Worm (Caenorhabditis elegans) whole organism, midembryonic: ENCODE data around the gene ech-2.
"Not testable (repeated sequence)": the region's sequence is repeated elsewhere in the genome, so short reads cannot be mapped to it uniquely, and the experiment has no call there.

Experiments
- T22C8.4 ChIP-seq: fragments of 200-800 bp; sonication (Bioruptor generic); IDR thresholded peaks from 2 replicates; pipeline ENCODE4 v1.3.6; 2022; ENCODE audit warnings: missing genetic modification characterization, missing compliant biosample characterization
- cog-1 ChIP-seq: sonication (generic microtip); optimal IDR thresholded peaks from 2 replicates; lab custom pipeline; 2016; ENCODE audit warnings: missing genetic modification characterization, missing compliant biosample characterization
- flt-1 ChIP-seq: fragments of 200-800 bp; sonication (Bioruptor generic); IDR thresholded peaks from 2 replicates; pipeline ENCODE4 v1.3.6; 2022; ENCODE audit warnings: missing genetic modification characterization, missing compliant biosample characterization
- klf-2 ChIP-seq: fragments of 200-800 bp; sonication (Bioruptor generic); conservative IDR thresholded peaks from 2 replicates; pipeline ENCODE4 v1.3.6; 2022; ENCODE audit warnings: missing genetic modification reagents, missing genetic modification characterization, missing compliant biosample characterization
- med-1 ChIP-seq: sonication (generic microtip); optimal IDR thresholded peaks from 2 replicates; lab custom pipeline; 2017; ENCODE audit warnings: missing genetic modification characterization, mild to moderate bottlenecking, missing compliant biosample characterization, antibody characterized with exemption, missing genetic modification reagents; ENCODE audit not compliant: insufficient read depth
- ref-1 ChIP-seq: fragments of 200-800 bp; sonication (Bioruptor generic); conservative IDR thresholded peaks from 2 replicates; pipeline ENCODE4 v1.3.6; 2022; ENCODE audit warnings: missing genetic modification reagents, missing genetic modification characterization, missing compliant biosample characterization
- tab-1 ChIP-seq: fragments of 200-800 bp; sonication (Bioruptor generic); IDR thresholded peaks from 2 replicates; pipeline ENCODE4 v1.3.6; 2022; ENCODE audit warnings: missing genetic modification characterization, missing compliant biosample characterization
- ztf-23 ChIP-seq: fragments of 200-800 bp; sonication (Bioruptor generic); IDR thresholded peaks from 2 replicates; pipeline ENCODE4 v1.3.6; 2022; ENCODE audit warnings: missing genetic modification reagents, missing genetic modification characterization, missing compliant biosample characterization
- ztf-29 ChIP-seq: fragments of 200-800 bp; sonication (Bioruptor generic); IDR thresholded peaks from 2 replicates; pipeline ENCODE4 v1.3.6; 2022; ENCODE audit warnings: missing genetic modification reagents, missing genetic modification characterization, missing compliant biosample characterization

The ech-2 gene

DNA sequence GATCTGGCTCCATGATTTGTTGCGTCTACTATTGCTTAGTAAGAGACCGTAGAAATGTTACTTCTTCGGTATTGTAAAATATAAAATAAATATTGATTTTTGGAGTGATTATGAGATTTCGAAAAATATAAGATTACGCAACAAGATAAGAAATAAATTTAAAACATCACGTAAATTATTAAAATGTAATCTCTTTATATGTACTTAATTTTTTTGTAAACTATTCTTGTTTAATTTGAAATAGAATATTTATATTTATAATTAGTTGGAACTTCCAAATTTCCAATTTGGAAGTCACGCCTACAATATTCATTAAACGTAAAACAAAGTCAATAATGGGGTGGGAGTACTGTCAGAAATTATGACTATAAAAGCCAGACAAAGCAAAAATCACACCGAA is 22.7 kb downstream of the ech-2 start, which contains the start of gene M117.4:
M117.4 (minus strand) TSS at position 101 of the 400 bp plus-strand sequence.
- TF ChIP-seq klf-2 (no peak), flt-1 (GFP tag; lab: Robert Waterston, UW) (no peak), tab-1 (GFP tag; lab: Robert Waterston, UW) (no peak), ztf-29 (GFP tag; lab: Robert Waterston, UW) (no peak), cog-1 (tag; lab: Kevin White, UChicago) (no peak)

DNA sequence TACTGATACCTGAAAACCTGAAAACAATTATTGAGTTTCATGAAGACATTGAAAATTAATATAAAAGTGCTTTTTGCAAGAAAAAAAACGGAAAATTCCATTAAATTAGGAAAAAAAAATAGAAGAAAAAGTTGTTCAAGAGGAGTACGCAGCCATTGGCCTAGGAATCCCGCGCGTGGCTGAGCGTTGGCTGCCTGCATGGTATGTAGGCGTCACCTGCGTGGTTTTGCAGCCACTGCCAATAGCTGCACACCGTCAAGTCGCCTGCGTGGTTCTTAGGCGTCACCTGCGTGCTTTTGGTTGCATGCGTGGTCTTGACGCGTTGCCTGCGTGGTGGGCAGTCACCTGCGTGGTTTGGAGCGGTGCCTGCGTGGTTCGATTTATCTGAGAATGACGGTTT is 28.1 kb downstream of the ech-2 start, which contains the start of gene M117.6:
M117.6 (minus strand) TSS at position 101 of the 400 bp plus-strand sequence.
- TF ChIP-seq ztf-29 (GFP tag; lab: Robert Waterston, UW); med-1 (GFP tag; lab: Kevin White, UChicago); cog-1 (tag; lab: Kevin White, UChicago): not testable (repeated sequence)

DNA sequence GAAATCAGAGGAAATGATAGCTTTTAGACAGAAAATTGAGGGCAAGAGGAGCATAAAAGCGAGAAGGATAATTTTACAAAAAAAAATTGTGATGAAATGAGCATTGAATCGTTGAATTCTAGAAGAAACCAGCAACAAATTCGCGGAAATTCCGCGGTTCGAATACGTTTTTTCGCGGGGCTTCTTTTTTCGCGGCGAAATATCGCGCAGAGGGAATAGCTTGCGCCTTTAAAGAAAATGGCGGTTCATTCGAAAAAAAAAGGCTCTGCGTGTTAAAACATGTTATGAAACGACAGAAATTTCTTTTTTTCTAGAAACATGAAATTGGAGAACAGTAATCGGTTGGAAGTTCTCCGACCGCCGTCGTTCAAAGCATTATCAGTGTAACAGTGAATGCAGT is 33.7 kb downstream of the ech-2 start:
- no peak for TF ChIP-seq ztf-29 (GFP tag; lab: Robert Waterston, UW)
- TF ChIP-seq cog-1 (tag; lab: Kevin White, UChicago) = no peak
- no peak for TF ChIP-seq T22C8.4 (GFP tag; lab: Robert Waterston, UW)
- no peak for TF ChIP-seq tab-1 (GFP tag; lab: Robert Waterston, UW)
- TF ChIP-seq med-1 (GFP tag; lab: Kevin White, UChicago) = no peak
- TF ChIP-seq klf-2 = no peak
- TF ChIP-seq flt-1 (GFP tag; lab: Robert Waterston, UW) = no peak
- TF ChIP-seq ztf-23 (GFP tag; lab: Robert Waterston, UW) = no peak
- TF ChIP-seq ref-1 = no peak

DNA sequence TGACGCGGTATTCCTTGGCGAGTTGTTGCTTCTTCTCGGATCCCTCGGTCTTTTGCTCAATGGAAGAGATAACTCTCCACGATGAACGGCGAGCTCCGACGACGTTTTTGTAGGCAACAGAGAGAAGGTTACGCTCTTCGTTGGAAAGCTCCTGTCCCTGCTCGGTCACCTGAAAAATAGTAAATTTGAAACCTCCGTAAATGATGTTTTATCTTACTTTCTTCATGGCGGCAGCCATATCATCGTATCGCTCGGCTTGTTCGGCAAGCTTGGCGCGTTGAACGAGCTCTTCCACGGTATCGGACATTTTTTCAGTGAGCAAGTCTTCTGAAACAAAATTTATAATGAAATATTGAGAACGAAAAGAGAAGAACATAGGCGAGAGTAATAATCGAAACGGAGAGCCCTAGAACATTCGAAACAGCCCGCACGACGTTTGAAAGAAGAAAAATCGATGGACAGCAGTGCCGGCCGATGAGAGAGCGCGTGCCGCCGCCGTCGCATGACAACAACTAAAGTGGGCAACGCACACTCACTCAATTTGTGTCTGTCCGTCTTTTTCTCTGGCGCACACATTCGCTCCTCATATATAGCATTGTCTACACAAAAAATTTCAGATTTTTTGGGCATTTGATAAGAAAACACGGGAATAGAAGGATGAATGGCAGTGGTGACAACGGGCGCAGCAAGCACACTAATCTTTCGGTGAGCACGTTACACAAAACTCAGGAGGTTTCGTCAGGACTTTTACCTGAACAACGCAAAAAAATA is 34.4 kb downstream of the ech-2 start, which contains the start of the genes par-5 and M117.3:
par-5 (minus strand) TSS at position 334 of the 771 bp plus-strand sequence.
M117.3 (plus strand) TSS at position 616 of the 771 bp plus-strand sequence.
- 0 out of 2 replicates have a peak, but pooled peaks have one; percentile 11 for TF ChIP-seq flt-1 (GFP tag; lab: Robert Waterston, UW)
- TF ChIP-seq klf-2 = no peak
- TF ChIP-seq cog-1 (tag; lab: Kevin White, UChicago) = peak; percentile 56
- no peak for TF ChIP-seq ztf-29 (GFP tag; lab: Robert Waterston, UW)
- TF ChIP-seq tab-1 (GFP tag; lab: Robert Waterston, UW) = no peak
- TF ChIP-seq ztf-23 (GFP tag; lab: Robert Waterston, UW) = no peak
- TF ChIP-seq med-1 (GFP tag; lab: Kevin White, UChicago) = no peak
- peak; percentile 73 for TF ChIP-seq T22C8.4 (GFP tag; lab: Robert Waterston, UW)
- TF ChIP-seq ref-1 = no peak

DNA sequence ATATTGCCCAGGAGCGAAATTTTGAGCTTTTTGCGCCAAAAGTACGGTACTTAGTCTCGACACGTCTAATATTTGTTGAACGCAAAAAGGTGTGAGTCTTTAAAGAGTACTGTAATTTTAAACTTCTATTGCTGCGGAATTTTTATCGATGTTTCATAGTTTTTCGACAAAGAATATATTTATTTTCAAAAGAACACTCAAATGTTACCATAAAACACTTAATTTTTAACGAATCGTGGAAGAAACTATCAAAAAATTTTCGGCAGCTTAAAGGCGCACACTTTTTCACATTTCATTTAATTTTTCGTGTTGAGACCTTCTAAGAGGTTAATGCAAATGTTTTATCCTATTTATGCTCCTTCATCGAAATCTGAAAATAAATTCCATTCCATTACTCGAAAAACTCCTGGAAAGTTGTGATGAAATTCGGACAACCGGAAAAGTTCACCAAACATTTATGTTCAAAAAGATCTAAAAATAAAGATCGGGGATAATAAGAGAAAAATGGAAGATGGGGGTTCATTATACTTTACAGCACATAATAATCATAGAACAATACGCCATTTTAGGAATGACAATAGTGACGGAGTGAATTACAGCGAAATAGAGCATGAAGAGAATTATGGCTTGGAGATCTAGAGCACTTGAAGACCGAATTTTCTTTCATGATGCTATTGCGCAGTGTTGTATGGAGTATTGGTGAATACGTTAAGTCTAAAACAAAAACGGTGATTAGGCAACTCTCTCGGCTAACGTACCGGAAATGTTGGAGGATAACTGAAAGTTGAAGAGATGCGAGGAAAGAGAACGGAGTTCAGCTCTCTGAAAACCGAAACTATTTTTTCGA is 35.9 kb downstream of the ech-2 start:
- TF ChIP-seq T22C8.4 (GFP tag; lab: Robert Waterston, UW) (no peak), med-1 (GFP tag; lab: Kevin White, UChicago) (no peak), ref-1 (no peak), klf-2 (no peak), ztf-23 (GFP tag; lab: Robert Waterston, UW) (no peak), flt-1 (GFP tag; lab: Robert Waterston, UW) (no peak), ztf-29 (GFP tag; lab: Robert Waterston, UW) (no peak), tab-1 (GFP tag; lab: Robert Waterston, UW) (no peak), cog-1 (tag; lab: Kevin White, UChicago) (no peak)

DNA sequence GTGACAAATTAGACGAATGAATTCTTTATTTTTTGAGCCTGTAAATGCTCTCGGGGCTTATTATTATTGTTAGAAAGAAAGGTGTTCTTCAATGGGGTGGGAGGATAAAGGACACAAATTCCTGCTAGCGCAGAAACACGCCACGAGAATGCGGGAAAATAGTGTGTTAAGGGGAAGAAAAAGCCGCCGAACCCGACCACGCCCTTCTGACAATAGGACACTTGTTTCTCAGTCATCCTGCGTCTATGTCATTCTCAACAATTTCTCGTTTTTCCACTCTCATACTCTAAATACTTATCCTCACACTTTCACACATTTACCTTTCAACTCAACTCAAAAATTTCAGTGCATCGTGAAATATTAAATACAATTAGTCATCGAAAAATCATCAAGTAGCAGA is 42.2 kb downstream of the ech-2 start, which contains the start of gene M117.1:
M117.1 (plus strand) TSS at position 347 of the 400 bp plus-strand sequence.
- TF ChIP-seq tab-1 (GFP tag; lab: Robert Waterston, UW) (no peak), ztf-23 (GFP tag; lab: Robert Waterston, UW) (no peak), T22C8.4 (GFP tag; lab: Robert Waterston, UW) (no peak), cog-1 (tag; lab: Kevin White, UChicago) (no peak), klf-2 (no peak), ref-1 (no peak), med-1 (GFP tag; lab: Kevin White, UChicago) (no peak), flt-1 (GFP tag; lab: Robert Waterston, UW) (no peak), ztf-29 (GFP tag; lab: Robert Waterston, UW) (no peak)

DNA sequence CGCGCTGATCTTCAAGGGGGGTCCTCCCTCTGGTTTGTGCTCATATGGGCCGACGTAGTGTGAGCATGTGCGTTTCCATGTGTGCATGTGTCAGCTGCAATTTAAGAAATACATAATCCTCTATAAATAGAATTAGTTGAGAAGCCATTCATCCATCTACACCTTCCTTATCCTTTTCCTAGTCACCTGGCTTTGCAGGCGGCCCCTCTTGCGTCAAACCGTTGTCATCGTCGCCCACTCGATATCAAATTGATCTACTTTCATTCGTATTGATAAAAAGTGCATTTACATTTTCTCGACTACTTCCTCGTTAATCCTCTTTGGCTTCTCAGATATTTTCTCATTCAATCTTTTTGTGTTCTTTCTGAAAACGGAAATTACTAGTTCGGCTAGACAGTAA is 44.1 kb downstream of the ech-2 start:
- TF ChIP-seq ztf-23 (GFP tag; lab: Robert Waterston, UW) (no peak), ztf-29 (GFP tag; lab: Robert Waterston, UW) (no peak), ref-1 (no peak), cog-1 (tag; lab: Kevin White, UChicago) (no peak), klf-2 (no peak), tab-1 (GFP tag; lab: Robert Waterston, UW) (no peak), T22C8.4 (GFP tag; lab: Robert Waterston, UW) (no peak), med-1 (GFP tag; lab: Kevin White, UChicago) (no peak), flt-1 (GFP tag; lab: Robert Waterston, UW) (no peak)

DNA sequence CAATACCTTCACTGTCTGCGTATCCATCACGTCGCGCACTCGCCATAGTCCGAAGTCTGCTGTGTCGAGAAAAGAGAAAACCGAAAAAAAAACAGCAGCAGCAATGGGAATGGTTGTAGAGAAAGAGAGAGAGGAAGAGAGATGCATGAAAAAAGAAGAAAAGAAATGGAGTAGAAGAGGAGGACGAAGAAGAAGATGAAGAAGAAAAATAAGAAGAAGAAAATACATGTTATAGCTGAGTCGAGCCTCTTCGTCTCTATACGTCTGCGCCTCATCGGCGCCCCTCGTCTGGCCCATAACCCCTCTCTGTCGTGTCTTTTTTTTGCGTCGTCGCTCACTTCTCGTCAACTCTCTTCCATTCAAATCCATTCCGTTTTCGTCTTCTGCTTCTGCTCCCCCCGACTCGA is 46.4 kb downstream of the ech-2 start:
- TF ChIP-seq cog-1 (tag; lab: Kevin White, UChicago) (peak; percentile 31), ztf-29 (GFP tag; lab: Robert Waterston, UW) (no peak), ref-1 (no peak), klf-2 (no peak), ztf-23 (GFP tag; lab: Robert Waterston, UW) (no peak), flt-1 (GFP tag; lab: Robert Waterston, UW) (0 out of 2 replicates have a peak, but pooled peaks have one; percentile 10), T22C8.4 (GFP tag; lab: Robert Waterston, UW) (no peak), tab-1 (GFP tag; lab: Robert Waterston, UW) (no peak), med-1 (GFP tag; lab: Kevin White, UChicago) (no peak)
